Fruit fly (Drosophila melanogaster): ENCODE data around the gene CG4174.

CG4174 gene

dm6 chr3L:18625786-18626185 is 8.0 kb upstream of the CG4174 start, which contains the start of gene MYPT-75D (continued):
- TF ChIP-seq slbo (GFP tag; IDR thresholded peaks at IDR 0.05) (0 out of 2 replicates have a peak, but pooled peaks have one; percentile 27), ac (GFP tag; optimal IDR thresholded peaks at IDR 0.05) (peak; percentile 26), schlank (tag; optimal IDR thresholded peaks at IDR 0.05) (peak; percentile 7), Usf (GFP tag; optimal IDR thresholded peaks at IDR 0.05) (no peak), sd (tag; optimal IDR thresholded peaks at IDR 0.05) (peak; percentile 70), tup (GFP tag; optimal IDR thresholded peaks at IDR 0.05) (no peak), zf30C (GFP tag; optimal IDR thresholded peaks at IDR 0.05) (peak; percentile 47), sisA (GFP tag; IDR thresholded peaks at IDR 0.05) (no peak), pb (GFP tag; optimal IDR thresholded peaks at IDR 0.05) (no peak), NC2β (GFP tag; optimal IDR thresholded peaks at IDR 0.05) (no peak), cad (GFP tag; optimal IDR thresholded peaks at IDR 0.05) (no peak), fu2 (GFP tag; optimal IDR thresholded peaks at IDR 0.05) (no peak), Sry-δ (GFP tag; optimal IDR thresholded peaks at IDR 0.05) (peak; percentile 75), CG4360 (GFP tag; IDR thresholded peaks at IDR 0.05) (no peak), pnt (GFP tag; optimal IDR thresholded peaks at IDR 0.05) (no peak), Side (GFP tag; optimal IDR thresholded peaks at IDR 0.05) (peak; percentile 42), dm (GFP tag; optimal IDR thresholded peaks at IDR 0.05) (peak; percentile 57), CG17361 (GFP tag; IDR thresholded peaks at IDR 0.05) (no peak), sens-2 (GFP tag; IDR thresholded peaks at IDR 0.05) (no peak; the same call in 1 of the 2 replicates), CG33213 (GFP tag; optimal IDR thresholded peaks at IDR 0.05) (peak; percentile 30), zen (tag; optimal IDR thresholded peaks at IDR 0.05) (peak; percentile 17), CG10321 (GFP tag; IDR thresholded peaks at IDR 0.05) (no peak), CG10654 (GFP tag; optimal IDR thresholded peaks at IDR 0.05) (no peak), danr (GFP tag; IDR thresholded peaks at IDR 0.05) (no peak), CG1603 (tag; optimal IDR thresholded peaks at IDR 0.05) (peak; percentile 78), CG5953 (GFP tag; IDR thresholded peaks at IDR 0.05) (no peak), pum (GFP tag; optimal IDR thresholded peaks at IDR 0.05) (no peak), CG8478 (optimal IDR thresholded peaks at IDR 0.05) (no peak), MESR4 (GFP tag; optimal IDR thresholded peaks at IDR 0.05) (peak; percentile 34), CG10366 (GFP tag; IDR thresholded peaks at IDR 0.05) (no peak), pho (GFP tag; optimal IDR thresholded peaks at IDR 0.05) (peak; percentile 18), ken (GFP tag; IDR thresholded peaks at IDR 0.05) (no peak), emc (GFP tag; optimal IDR thresholded peaks at IDR 0.05) (no peak), CG8281 (tag; optimal IDR thresholded peaks at IDR 0.05) (no peak), BEAF-32 (GFP tag; optimal IDR thresholded peaks at IDR 0.05) (peak; percentile 89), PHDP (tag; optimal IDR thresholded peaks at IDR 0.05) (peak; percentile 23), da (GFP tag; optimal IDR thresholded peaks at IDR 0.05) (no peak), dimm (GFP tag; IDR thresholded peaks at IDR 0.05) (no peak), bab2 (GFP tag; optimal IDR thresholded peaks at IDR 0.05) (no peak), CG7271 (tag; optimal IDR thresholded peaks at IDR 0.05) (peak; percentile 22), CG2116 (GFP tag; optimal IDR thresholded peaks at IDR 0.05) (peak; percentile 91), eve (GFP tag; optimal IDR thresholded peaks at IDR 0.05) (no peak), Hey (tag; optimal IDR thresholded peaks at IDR 0.05) (no peak), CG3407 (GFP tag; optimal IDR thresholded peaks at IDR 0.05) (no peak), Fer3 (tag; optimal IDR thresholded peaks at IDR 0.05) (peak; percentile 0), cas (GFP tag; IDR thresholded peaks at IDR 0.05) (no peak), Poxn (GFP tag; IDR thresholded peaks at IDR 0.05) (no peak), CTCF (GFP tag; optimal IDR thresholded peaks at IDR 0.05) (no peak), Doc2 (GFP tag; IDR thresholded peaks at IDR 0.05) (no peak), gcm2 (GFP tag; optimal IDR thresholded peaks at IDR 0.05) (peak; percentile 1), onecut (GFP tag; IDR thresholded peaks at IDR 0.05) (peak; percentile 48), CG17568 (GFP tag; optimal IDR thresholded peaks at IDR 0.05) (no peak), bigmax (GFP tag; optimal IDR thresholded peaks at IDR 0.05) (no peak), vnd (GFP tag; IDR thresholded peaks at IDR 0.05; ENCODE audit: partially characterized antibody) (peak; percentile 72; the same call in 1 of the 3 replicates)

Data from whole organism, embryonic.